Fruit fly (Drosophila melanogaster) whole organism, embryonic: Measurements from ENCODE around the gene CG33299.
A peak's percentile ranks its signal among the peaks of the same experiment; 100 is the strongest.

Experiments used
- Abd-B ChIP-seq: fragments of 200-800 bp; sonication (Bioruptor generic); optimal IDR thresholded peaks from 2 replicates; lab custom pipeline; 2018; ENCODE audit warnings: missing biosample characterization, mild to moderate bottlenecking, missing genetic modification characterization, moderate library complexity
- Asciz ChIP-seq: fragments of 200-800 bp; sonication (Bioruptor generic); optimal IDR thresholded peaks from 2 replicates; lab custom pipeline; 2017; ENCODE audit warnings: missing biosample characterization, mild to moderate bottlenecking, missing genetic modification characterization, missing genetic modification reagents
- CG10366 ChIP-seq: fragments of 200-800 bp; sonication (Bioruptor generic); IDR thresholded peaks from 2 replicates; pipeline ENCODE4 v1.3.6; 2022; ENCODE audit warnings: missing biosample characterization, missing genetic modification characterization
- CG10959 ChIP-seq: fragments of 200-800 bp; sonication (Bioruptor generic); IDR thresholded peaks from 2 replicates; pipeline ENCODE4 v1.3.6; 2022; ENCODE audit warnings: missing biosample characterization, missing genetic modification characterization
- CG12104 ChIP-seq: fragments of 200-800 bp; sonication (Bioruptor generic); optimal IDR thresholded peaks from 3 replicates; lab custom pipeline; 2016; ENCODE audit warnings: missing biosample characterization, missing genetic modification characterization
- CG15269 ChIP-seq: fragments of 200-800 bp; sonication (Bioruptor generic); optimal IDR thresholded peaks from 2 replicates; lab custom pipeline; 2018; ENCODE audit warnings: missing biosample characterization, mild to moderate bottlenecking, missing genetic modification characterization, moderate library complexity
- CG16813 ChIP-seq: fragments of 200-800 bp; sonication (Bioruptor generic); IDR thresholded peaks from 3 replicates; pipeline ENCODE4 v1.3.6; 2022; ENCODE audit warnings: missing biosample characterization, missing genetic modification characterization; ENCODE audit not compliant: partially characterized antibody
- CG17829 ChIP-seq: fragments of 200-800 bp; optimal IDR thresholded peaks from 2 replicates; lab custom pipeline; 2019; ENCODE audit warnings: missing biosample characterization, mild to moderate bottlenecking, missing genetic modification characterization, moderate library complexity
- CG17912 ChIP-seq: fragments of 200-800 bp; sonication (Bioruptor generic); optimal IDR thresholded peaks from 2 replicates; lab custom pipeline; 2018; ENCODE audit warnings: missing biosample characterization, mild to moderate bottlenecking, missing genetic modification characterization
- CG18262 ChIP-seq: fragments of 200-800 bp; optimal IDR thresholded peaks from 3 replicates; lab custom pipeline; 2019; ENCODE audit warnings: missing biosample characterization, mild to moderate bottlenecking, missing genetic modification characterization, moderate library complexity
- CG18599 ChIP-seq: fragments of 200-800 bp; sonication (Bioruptor generic); optimal IDR thresholded peaks from 3 replicates; lab custom pipeline; 2017; ENCODE audit warnings: missing biosample characterization, missing genetic modification characterization, mild to moderate bottlenecking, moderate library complexity, missing genetic modification reagents
- CG30403 ChIP-seq: fragments of 200-800 bp; sonication (Bioruptor generic); optimal IDR thresholded peaks from 3 replicates; lab custom pipeline; 2016; ENCODE audit warnings: missing biosample characterization, missing genetic modification characterization
- CG31365 ChIP-seq: fragments of 200-800 bp; sonication (Bioruptor generic); optimal IDR thresholded peaks from 2 replicates; lab custom pipeline; 2018; ENCODE audit warnings: missing biosample characterization, mild to moderate bottlenecking, missing genetic modification characterization
- CG3163 ChIP-seq: fragments of 200-800 bp; sonication (Bioruptor generic); optimal IDR thresholded peaks from 3 replicates; lab custom pipeline; 2016; ENCODE audit warnings: missing biosample characterization, missing genetic modification characterization
- CG4360 ChIP-seq: fragments of 200-800 bp; sonication (Bioruptor generic); IDR thresholded peaks from 2 replicates; pipeline ENCODE4 v1.3.6; 2022; ENCODE audit warnings: missing biosample characterization, missing genetic modification characterization
- CG4854 ChIP-seq: fragments of 200-800 bp; sonication (Bioruptor generic); optimal IDR thresholded peaks from 2 replicates; lab custom pipeline; 2016; ENCODE audit warnings: missing biosample characterization, missing genetic modification characterization, inconsistent platforms
- CG5953 ChIP-seq: fragments of 200-800 bp; sonication (Bioruptor generic); IDR thresholded peaks from 2 replicates; pipeline ENCODE4 v1.3.6; 2022; ENCODE audit warnings: missing biosample characterization, missing genetic modification characterization
- CG9609 ChIP-seq: fragments of 200-800 bp; sonication (Bioruptor generic); optimal IDR thresholded peaks from 3 replicates; lab custom pipeline; 2016; ENCODE audit warnings: missing biosample characterization, missing genetic modification characterization
- Dref ChIP-seq: fragments of 200-800 bp; sonication (Bioruptor generic); IDR thresholded peaks from 2 replicates; pipeline ENCODE4 v1.3.6; 2022; ENCODE audit warnings: missing biosample characterization, missing genetic modification characterization
- GATAe ChIP-seq: fragments of 200-800 bp; sonication (Bioruptor generic); conservative IDR thresholded peaks from 2 replicates; pipeline ENCODE4 v1.3.6; 2022; ENCODE audit warnings: missing biosample characterization, missing genetic modification characterization
- Hey ChIP-seq: fragments of 200-800 bp; sonication (Bioruptor generic); optimal IDR thresholded peaks from 3 replicates; lab custom pipeline; 2018; ENCODE audit warnings: missing biosample characterization, mild to moderate bottlenecking, missing genetic modification characterization
- Hmr ChIP-seq: fragments of 200-800 bp; sonication (Bioruptor generic); optimal IDR thresholded peaks from 3 replicates; lab custom pipeline; 2017; ENCODE audit warnings: mild to moderate bottlenecking, missing biosample characterization, missing genetic modification reagents, missing genetic modification characterization
- Hr39 ChIP-seq: fragments of >200 bp; optimal IDR thresholded peaks from 2 replicates; lab custom pipeline; 2017
- Hsf ChIP-seq: fragments of 200-800 bp; sonication (Bioruptor generic); optimal IDR thresholded peaks from 3 replicates; lab custom pipeline; 2016; ENCODE audit warnings: missing biosample characterization, missing genetic modification characterization
- Med ChIP-seq: fragments of 200-800 bp; sonication (Bioruptor generic); peaks from one replicate; lab custom pipeline; 2016; ENCODE audit warnings: missing biosample characterization, missing genetic modification characterization, mild to moderate bottlenecking, inconsistent platforms, moderate library complexity
- Mes4 ChIP-seq: fragments of 200-800 bp; sonication (Bioruptor generic); optimal IDR thresholded peaks from 2 replicates; lab custom pipeline; 2016; ENCODE audit warnings: missing biosample characterization, missing genetic modification characterization
- Oaz ChIP-seq: fragments of 200-800 bp; sonication (Bioruptor generic); IDR thresholded peaks from 2 replicates; pipeline ENCODE4 v1.3.6; 2022; ENCODE audit warnings: missing biosample characterization, missing genetic modification characterization
- Opbp ChIP-seq: fragments of 200-800 bp; sonication (Bioruptor generic); IDR thresholded peaks from 3 replicates; pipeline ENCODE4 v1.3.6; 2022; ENCODE audit warnings: missing biosample characterization, missing genetic modification characterization; ENCODE audit not compliant: partially characterized antibody
- Pdp1 ChIP-seq, 2 experiments: fragments of 200-800 bp; sonication (Bioruptor generic); optimal IDR thresholded peaks; 3 replicates each; lab custom pipeline; 2016; ENCODE audit warnings: missing biosample characterization in 2 of 2, missing genetic modification characterization in 2 of 2, mild to moderate bottlenecking in 1 of 2, moderate library complexity in 1 of 2
- ab ChIP-seq: fragments of 200-800 bp; sonication (Bioruptor generic); optimal IDR thresholded peaks from 2 replicates; lab custom pipeline; 2016; ENCODE audit warnings: missing biosample characterization, missing genetic modification characterization
- cato ChIP-seq: fragments of 200-800 bp; sonication (Bioruptor generic); optimal IDR thresholded peaks from 2 replicates; lab custom pipeline; 2016; ENCODE audit warnings: missing biosample characterization, missing genetic modification characterization, borderline replicate concordance
- cwo ChIP-seq: fragments of 200-800 bp; sonication (Bioruptor generic); optimal IDR thresholded peaks from 3 replicates; lab custom pipeline; 2017; ENCODE audit warnings: missing biosample characterization, missing genetic modification characterization, mild to moderate bottlenecking, moderate library complexity, missing genetic modification reagents
- dysf ChIP-seq: fragments of 200-800 bp; sonication (Bioruptor generic); IDR thresholded peaks from 3 replicates; pipeline ENCODE4 v1.3.6; 2022; ENCODE audit warnings: missing biosample characterization, missing genetic modification characterization
- gem ChIP-seq: fragments of 200-800 bp; sonication (Bioruptor generic); optimal IDR thresholded peaks from 2 replicates; lab custom pipeline; 2019; ENCODE audit warnings: missing biosample characterization, mild to moderate bottlenecking, missing genetic modification characterization, moderate library complexity
- gro ChIP-seq: fragments of 200-800 bp; sonication (Bioruptor generic); optimal IDR thresholded peaks from 2 replicates; lab custom pipeline; 2016; ENCODE audit warnings: missing biosample characterization, missing genetic modification characterization
- ind ChIP-seq: fragments of 200-800 bp; sonication (Bioruptor generic); optimal IDR thresholded peaks from 3 replicates; lab custom pipeline; 2016; ENCODE audit warnings: missing biosample characterization, missing genetic modification characterization
- lab ChIP-seq: fragments of 200-800 bp; sonication (Bioruptor generic); optimal IDR thresholded peaks from 3 replicates; lab custom pipeline; 2017; ENCODE audit warnings: missing biosample characterization, missing genetic modification characterization, mild to moderate bottlenecking, moderate library complexity, missing genetic modification reagents
- otp ChIP-seq: fragments of 200-800 bp; sonication (Bioruptor generic); IDR thresholded peaks from 3 replicates; pipeline ENCODE4, ENCODE4 v1.3.6; 2022; ENCODE audit warnings: missing biosample characterization, missing genetic modification characterization
- phol ChIP-seq: fragments of 200-800 bp; sonication (Bioruptor generic); optimal IDR thresholded peaks from 3 replicates; lab custom pipeline; 2018; ENCODE audit warnings: missing biosample characterization, mild to moderate bottlenecking, missing genetic modification characterization, moderate library complexity
- prd ChIP-seq, 3 experiments: fragments of >200 bp in 2 of 3; fragments of 200-800 bp in 1 of 3; sonication (Bioruptor generic) in 1 of 3; optimal IDR thresholded peaks in 2 of 3; IDR thresholded peaks in 1 of 3; 2 replicates in 2 of 3; 3 replicates in 1 of 3; pipeline versions ENCODE4 v1.3.6 to Lab custom; 2017 to 2022; ENCODE audit warnings: missing biosample characterization in 1 of 3, missing genetic modification characterization in 1 of 3
- run ChIP-seq: fragments of 200-800 bp; sonication (Bioruptor generic); optimal IDR thresholded peaks from 3 replicates; lab custom pipeline; 2018; ENCODE audit warnings: missing biosample characterization, mild to moderate bottlenecking, missing genetic modification characterization
- schlank ChIP-seq: fragments of 200-800 bp; sonication (Bioruptor generic); optimal IDR thresholded peaks from 2 replicates; lab custom pipeline; 2018; ENCODE audit warnings: missing biosample characterization, mild to moderate bottlenecking, missing genetic modification characterization
- slou ChIP-seq: fragments of 200-800 bp; sonication (Bioruptor generic); optimal IDR thresholded peaks from 3 replicates; lab custom pipeline; 2016; ENCODE audit warnings: missing biosample characterization, missing genetic modification characterization
- sug ChIP-seq: fragments of 200-800 bp; optimal IDR thresholded peaks from 2 replicates; lab custom pipeline; 2019; ENCODE audit warnings: missing biosample characterization, mild to moderate bottlenecking, missing genetic modification characterization, moderate library complexity
- tgo ChIP-seq: fragments of 200-800 bp; sonication (Bioruptor generic); IDR thresholded peaks from 3 replicates; pipeline ENCODE4 v1.3.6; 2022; ENCODE audit warnings: missing biosample characterization, missing genetic modification characterization
- vnd ChIP-seq: fragments of 200-800 bp; sonication (Bioruptor generic); IDR thresholded peaks from 3 replicates; pipeline ENCODE4 v1.3.6; 2022; ENCODE audit warnings: missing biosample characterization, missing genetic modification characterization; ENCODE audit not compliant: partially characterized antibody
- yki ChIP-seq: fragments of >200 bp; optimal IDR thresholded peaks from 3 replicates; lab custom pipeline; 2018

Gene CG33299

dm6 chr2L:9617908-9618307, 38.5 kb upstream of the CG33299 start (continued):
- TF ChIP-seq gem (tag; lab: Kevin White, UChicago): peak; percentile 50
- TF ChIP-seq Dref (GFP tag; lab: Robert Waterston, UW): no peak
- TF ChIP-seq Hsf (GFP tag; lab: Kevin White, UChicago): peak; percentile 6
- TF ChIP-seq CG18599 (GFP tag; lab: Kevin White, UChicago): peak; percentile 38
- TF ChIP-seq ind (GFP tag; lab: Kevin White, UChicago): peak; percentile 3
- peak; percentile 38 for TF ChIP-seq Asciz (GFP tag; lab: Kevin White, UChicago)
- TF ChIP-seq Mes4 (GFP tag; lab: Kevin White, UChicago): no peak
- no peak for TF ChIP-seq yki (lab: Kevin White, UChicago)
- 0 out of 3 replicates have a peak, but pooled peaks have one; percentile 24 for TF ChIP-seq tgo (GFP tag; lab: Robert Waterston, UW)
- peak; percentile 12 for TF ChIP-seq CG18262 (tag; lab: Kevin White, UChicago)
- no peak for TF ChIP-seq CG17912 (GFP tag; lab: Kevin White, UChicago)
- peak; percentile 37 for TF ChIP-seq CG30403
- peak; percentile 25 for TF ChIP-seq CG12104 (GFP tag; lab: Kevin White, UChicago)
- 0 out of 3 replicates have a peak, but pooled peaks have one; percentile 16 for TF ChIP-seq dysf (GFP tag; lab: Robert Waterston, UW)
- no peak for TF ChIP-seq Hr39 (lab: Kevin White, UChicago)
- peak; percentile 42 for TF ChIP-seq CG15269 (tag; lab: Kevin White, UChicago)
- TF ChIP-seq lab: peak; percentile 23

DNA sequence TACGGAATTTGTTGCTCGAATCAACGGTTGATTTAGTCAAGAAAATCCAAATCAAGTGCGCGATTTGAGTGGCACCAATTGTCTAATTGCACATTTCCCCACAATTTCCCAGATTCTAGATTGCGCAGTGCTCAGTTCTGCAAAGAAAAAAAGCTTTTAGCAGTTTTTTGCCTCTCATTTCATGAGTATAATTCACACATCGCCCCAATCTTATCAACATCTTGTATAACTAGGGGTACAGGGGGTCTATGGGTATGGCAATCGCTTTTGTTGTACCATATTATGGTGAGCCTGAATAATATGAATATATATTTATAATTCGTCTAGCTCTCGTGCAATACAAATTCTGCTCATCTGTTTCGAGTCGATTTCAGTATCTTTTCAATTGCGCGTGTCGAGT, 37.5 kb upstream of the CG33299 start:
- TF ChIP-seq sug (tag; lab: Kevin White, UChicago) (peak; percentile 96), otp (GFP tag; lab: Robert Waterston, UW) (no peak), Pdp1 (GFP tag; optimal IDR thresholded peaks at IDR 0.05; lab: Kevin White, UChicago) (peak in 1 of 2 experiments; percentile 71)
- TF ChIP-seq, all 482 proteins: peak for 2

DNA sequence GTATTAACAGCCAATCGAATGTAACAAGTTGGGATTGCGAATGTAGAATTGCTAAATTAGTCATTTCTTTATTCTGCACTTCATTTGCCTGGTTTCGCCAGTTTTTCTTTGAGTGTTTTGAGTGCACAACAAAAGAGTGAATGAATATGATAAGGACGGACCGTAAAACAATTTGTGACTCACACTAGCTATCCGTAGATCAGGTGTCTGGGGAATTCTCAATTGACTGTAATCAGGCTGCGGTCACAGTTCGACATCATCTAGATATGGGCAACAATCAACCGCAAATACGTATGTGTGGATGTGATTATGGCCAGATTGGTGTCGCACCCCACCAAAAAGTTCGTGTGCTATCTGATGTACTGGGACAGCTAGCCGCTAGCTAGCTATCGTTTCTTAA, 36.5 kb upstream of the CG33299 start:
- no peak for TF ChIP-seq CG5953
- peak; percentile 49 for TF ChIP-seq gro
- TF ChIP-seq GATAe (GFP tag; lab: Robert Waterston, UW): peak; percentile 73
- no peak for TF ChIP-seq Opbp (GFP tag; lab: Robert Waterston, UW)
- TF ChIP-seq schlank (tag; lab: Kevin White, UChicago): no peak
- TF ChIP-seq cato: no peak
- TF ChIP-seq cwo: peak; percentile 41
- peak; percentile 22 for TF ChIP-seq Hey
- no peak for TF ChIP-seq CG9609 (GFP tag; lab: Kevin White, UChicago)
- no peak for TF ChIP-seq CG10366 (GFP tag; lab: Robert Waterston, UW)
- no peak for TF ChIP-seq Hmr (GFP tag; lab: Kevin White, UChicago)
- no peak for TF ChIP-seq phol (tag; lab: Kevin White, UChicago)
- no peak for TF ChIP-seq CG4854 (GFP tag; lab: Kevin White, UChicago)
- peak; percentile 62 for TF ChIP-seq Med
- no peak for TF ChIP-seq CG3163
- peak; percentile 91 for TF ChIP-seq sug (tag; lab: Kevin White, UChicago)
- peak; percentile 6 for TF ChIP-seq lab
- TF ChIP-seq CG31365 (tag; lab: Kevin White, UChicago): no peak
- no peak for TF ChIP-seq Oaz (GFP tag; lab: Robert Waterston, UW)
- TF ChIP-seq CG17829 (tag; lab: Kevin White, UChicago): no peak
- TF ChIP-seq prd (optimal IDR thresholded peaks at IDR 0.05; lab: Kevin White, UChicago): no peak
- no peak for TF ChIP-seq prd (GFP tag; IDR thresholded peaks at IDR 0.05; lab: Robert Waterston, UW)
- no peak for TF ChIP-seq slou (GFP tag; lab: Kevin White, UChicago)
- no peak for TF ChIP-seq Abd-B
- no peak for TF ChIP-seq CG10959
- no peak for TF ChIP-seq vnd (GFP tag; lab: Robert Waterston, UW)
- no peak for TF ChIP-seq CG4360 (GFP tag; lab: Robert Waterston, UW)
- peak; percentile 95 for TF ChIP-seq run (tag; lab: Kevin White, UChicago)
- TF ChIP-seq ab (GFP tag; lab: Kevin White, UChicago): no peak
- no peak for TF ChIP-seq CG16813
